Worm (Caenorhabditis elegans) whole organism, young adult: ENCODE results near the gene scl-7.

ENCODE experiments used
- C17E4.6 ChIP-seq: fragments of 200-800 bp; sonication (Bioruptor generic); IDR thresholded peaks from 2 replicates; pipeline ENCODE4 v1.3.6; 2022; ENCODE audit warnings: missing genetic modification reagents, missing genetic modification characterization, missing compliant biosample characterization
- ama-1 ChIP-seq, 3 experiments: fragments of 150-350 bp in 1 of 3; sonication (generic microtip) in 2 of 3; optimal IDR thresholded peaks; 2 replicates each; lab custom pipeline; 2014 to 2018; ENCODE audit warnings: missing biosample characterization in 2 of 3, missing genetic modification characterization in 2 of 3, missing genetic modification reagents in 2 of 3
- attf-3 ChIP-seq: fragments of 200-800 bp; sonication (Bioruptor generic); conservative IDR thresholded peaks from 2 replicates; pipeline ENCODE4 v1.3.6; 2022; ENCODE audit warnings: missing genetic modification reagents, missing genetic modification characterization, missing compliant biosample characterization
- ceh-27 ChIP-seq: fragments of 200-800 bp; sonication (Bioruptor generic); optimal IDR thresholded peaks from 2 replicates; lab custom pipeline; 2018; ENCODE audit warnings: mild to moderate bottlenecking, missing genetic modification characterization, moderate library complexity, missing compliant biosample characterization
- dpff-1 ChIP-seq: sonication (generic microtip); optimal IDR thresholded peaks from 2 replicates; lab custom pipeline; 2017; ENCODE audit warnings: mild to moderate bottlenecking, missing genetic modification characterization, missing compliant biosample characterization
- nhr-120 ChIP-seq: fragments of 200-800 bp; sonication (Bioruptor generic); IDR thresholded peaks from 2 replicates; pipeline ENCODE4 v1.3.6; 2022; ENCODE audit warnings: missing genetic modification characterization, missing compliant biosample characterization
- snpc-4 ChIP-seq, 5 experiments: fragments of 150-350 bp in 1 of 5; sonication (generic microtip) in 4 of 5; optimal IDR thresholded peaks; 2 replicates each; lab custom pipeline; 2014 to 2018; ENCODE audit warnings: missing genetic modification characterization in 5 of 5, missing biosample characterization in 3 of 5, antibody characterized with exemption in 2 of 5, mild to moderate bottlenecking in 2 of 5, missing compliant biosample characterization in 2 of 5, missing genotype in 2 of 5, moderate library complexity in 2 of 5, missing genetic modification reagents in 1 of 5
- somi-1 ChIP-seq: fragments of 200-800 bp; sonication (Bioruptor generic); optimal IDR thresholded peaks from 2 replicates; lab custom pipeline; 2018; ENCODE audit warnings: mild to moderate bottlenecking, missing genetic modification characterization, missing compliant biosample characterization
- zfh-2 ChIP-seq: fragments of 200-800 bp; sonication (Bioruptor generic); conservative IDR thresholded peaks from 2 replicates; pipeline ENCODE4 v1.3.6; 2022; ENCODE audit warnings: missing genetic modification reagents, missing genetic modification characterization, missing compliant biosample characterization
- ztf-22 ChIP-seq: fragments of 200-800 bp; sonication (Bioruptor generic); optimal IDR thresholded peaks from 2 replicates; lab custom pipeline; 2018; ENCODE audit warnings: mild to moderate bottlenecking, missing genetic modification characterization, moderate library complexity, missing compliant biosample characterization

DNA sequence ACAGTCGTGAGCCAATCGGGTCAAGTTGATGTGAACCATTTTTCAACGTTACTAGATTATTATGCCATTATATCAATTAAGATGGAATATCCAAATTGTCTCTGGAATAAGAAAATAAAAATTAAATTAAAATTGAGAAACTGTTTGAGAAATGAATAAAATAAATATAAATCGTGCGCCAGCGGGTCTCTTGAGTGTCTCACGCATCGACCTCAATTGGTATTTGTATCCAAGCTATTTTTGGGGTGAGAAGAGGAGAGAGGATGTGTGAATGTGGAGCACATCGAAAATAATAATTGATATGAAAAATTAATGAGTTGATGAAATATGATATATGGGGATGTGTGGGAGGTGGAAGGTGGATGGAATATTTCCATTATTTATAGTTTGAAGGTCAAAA, 31.4 kb upstream of the scl-7 start, which contains the start of gene F49E11.2:
- no peak for TF ChIP-seq C17E4.6
- TF ChIP-seq ama-1 (optimal IDR thresholded peaks at IDR 0.05; lab: Kevin White, UChicago), result no peak
- no peak for TF ChIP-seq ama-1 (GFP tag; optimal IDR thresholded peaks at IDR 0.05; lab: Kevin White, UChicago)
- no peak for TF ChIP-seq snpc-4 (GFP tag; optimal IDR thresholded peaks at IDR 0.05; lab: Kevin White, UChicago)
- TF ChIP-seq snpc-4 (tag; optimal IDR thresholded peaks at IDR 0.05; lab: Kevin White, UChicago), result no peak
- TF ChIP-seq nhr-120 (GFP tag; lab: Robert Waterston, UW), result no peak
- TF ChIP-seq ceh-27 (GFP tag; lab: Kevin White, UChicago), result no peak
- TF ChIP-seq zfh-2, result no peak
- no peak for TF ChIP-seq attf-3 (GFP tag; lab: Robert Waterston, UW)
- TF ChIP-seq dpff-1, result no peak
- TF ChIP-seq ztf-22 (GFP tag; lab: Kevin White, UChicago), result no peak
- TF ChIP-seq somi-1 (GFP tag; lab: Kevin White, UChicago), result no peak
